Fruit fly (Drosophila melanogaster) whole organism, adult: ENCODE measurements around the gene CG1835.
A peak's percentile ranks its signal among the peaks of the same experiment; 100 is the strongest.

Source experiments
- CG11617 ChIP-seq: fragments of 200-800 bp; sonication (Bioruptor generic); optimal IDR thresholded peaks from 2 replicates; lab custom pipeline; 2017; ENCODE audit warnings: mild to moderate bottlenecking, missing biosample characterization, missing genetic modification reagents, missing genetic modification characterization
- CG12768 ChIP-seq: fragments of 200-800 bp; sonication (Bioruptor generic); optimal IDR thresholded peaks from 2 replicates; lab custom pipeline; 2017; ENCODE audit warnings: missing biosample characterization, missing genetic modification characterization, mild to moderate bottlenecking, moderate library complexity, missing genetic modification reagents
- CG14711 ChIP-seq: fragments of 200-800 bp; sonication (Bioruptor generic); optimal IDR thresholded peaks from 2 replicates; lab custom pipeline; 2018; ENCODE audit warnings: missing biosample characterization, mild to moderate bottlenecking, missing genetic modification characterization, moderate library complexity
- CG1620 ChIP-seq: fragments of 200-800 bp; sonication (Bioruptor generic); optimal IDR thresholded peaks from 2 replicates; lab custom pipeline; 2016; ENCODE audit warnings: missing biosample characterization, missing genetic modification characterization
- CG33017 ChIP-seq: fragments of 200-800 bp; sonication (Bioruptor generic); optimal IDR thresholded peaks from 2 replicates; lab custom pipeline; 2018; ENCODE audit warnings: missing biosample characterization, mild to moderate bottlenecking, missing genetic modification characterization, moderate library complexity
- CG5204 ChIP-seq: fragments of 200-800 bp; sonication (Bioruptor generic); optimal IDR thresholded peaks from 2 replicates; lab custom pipeline; 2016; ENCODE audit warnings: missing biosample characterization, missing genetic modification characterization
- CG7045 ChIP-seq: fragments of 200-800 bp; sonication (Bioruptor generic); optimal IDR thresholded peaks from 2 replicates; lab custom pipeline; 2017; ENCODE audit warnings: missing biosample characterization, mild to moderate bottlenecking, missing genetic modification characterization
- CG7101 ChIP-seq: fragments of 200-800 bp; sonication (Bioruptor generic); optimal IDR thresholded peaks from 2 replicates; lab custom pipeline; 2018; ENCODE audit warnings: missing biosample characterization, mild to moderate bottlenecking, missing genetic modification characterization, moderate library complexity
- Clk ChIP-seq: fragments of 200-800 bp; sonication (Bioruptor generic); optimal IDR thresholded peaks from 2 replicates; lab custom pipeline; 2017; ENCODE audit warnings: missing biosample characterization, missing genetic modification characterization
- Crg-1 ChIP-seq: fragments of 200-800 bp; sonication (Bioruptor generic); optimal IDR thresholded peaks from 2 replicates; lab custom pipeline; 2016; ENCODE audit warnings: missing biosample characterization, missing genetic modification characterization
- Hr96 ChIP-seq: fragments of 200-800 bp; sonication (Bioruptor generic); optimal IDR thresholded peaks from 2 replicates; lab custom pipeline; 2016; ENCODE audit warnings: missing biosample characterization, missing genetic modification characterization
- Mnt ChIP-seq: fragments of 200-800 bp; sonication (Bioruptor generic); optimal IDR thresholded peaks from 2 replicates; lab custom pipeline; 2016; ENCODE audit warnings: missing biosample characterization, mild to moderate bottlenecking, missing genetic modification characterization
- bab1 ChIP-seq: fragments of 200-800 bp; sonication (Bioruptor generic); optimal IDR thresholded peaks from 3 replicates; lab custom pipeline; 2019; ENCODE audit warnings: missing biosample characterization, mild to moderate bottlenecking, missing genetic modification characterization, moderate library complexity
- cic ChIP-seq: fragments of 200-800 bp; sonication (Bioruptor generic); optimal IDR thresholded peaks from 2 replicates; lab custom pipeline; 2017; ENCODE audit warnings: missing biosample characterization, mild to moderate bottlenecking, missing genetic modification characterization, moderate library complexity
- cnc ChIP-seq, 2 experiments: fragments of >200 bp; optimal IDR thresholded peaks; 2 replicates each; lab custom pipeline; 2017
- kay ChIP-seq: fragments of 200-800 bp; sonication (Bioruptor generic); peaks from one replicate; lab custom pipeline; 2016; ENCODE audit warnings: missing biosample characterization, missing genetic modification characterization, borderline replicate concordance
- ovo ChIP-seq: fragments of 200-800 bp; sonication (Bioruptor generic); optimal IDR thresholded peaks from 2 replicates; lab custom pipeline; 2016; ENCODE audit warnings: missing biosample characterization, missing genetic modification characterization
- pad ChIP-seq: fragments of 200-800 bp; sonication (Bioruptor generic); optimal IDR thresholded peaks from 3 replicates; lab custom pipeline; 2017; ENCODE audit warnings: missing biosample characterization, missing genetic modification characterization, mild to moderate bottlenecking, moderate library complexity, missing genetic modification reagents
- tj ChIP-seq: fragments of 200-800 bp; sonication (Bioruptor generic); optimal IDR thresholded peaks from 3 replicates; lab custom pipeline; 2017; ENCODE audit warnings: missing biosample characterization, mild to moderate bottlenecking, missing genetic modification characterization, moderate library complexity
- toe ChIP-seq: fragments of 200-800 bp; sonication (Bioruptor generic); optimal IDR thresholded peaks from 2 replicates; lab custom pipeline; 2016; ENCODE audit warnings: missing biosample characterization, missing genetic modification characterization

Gene CG1835

DNA sequence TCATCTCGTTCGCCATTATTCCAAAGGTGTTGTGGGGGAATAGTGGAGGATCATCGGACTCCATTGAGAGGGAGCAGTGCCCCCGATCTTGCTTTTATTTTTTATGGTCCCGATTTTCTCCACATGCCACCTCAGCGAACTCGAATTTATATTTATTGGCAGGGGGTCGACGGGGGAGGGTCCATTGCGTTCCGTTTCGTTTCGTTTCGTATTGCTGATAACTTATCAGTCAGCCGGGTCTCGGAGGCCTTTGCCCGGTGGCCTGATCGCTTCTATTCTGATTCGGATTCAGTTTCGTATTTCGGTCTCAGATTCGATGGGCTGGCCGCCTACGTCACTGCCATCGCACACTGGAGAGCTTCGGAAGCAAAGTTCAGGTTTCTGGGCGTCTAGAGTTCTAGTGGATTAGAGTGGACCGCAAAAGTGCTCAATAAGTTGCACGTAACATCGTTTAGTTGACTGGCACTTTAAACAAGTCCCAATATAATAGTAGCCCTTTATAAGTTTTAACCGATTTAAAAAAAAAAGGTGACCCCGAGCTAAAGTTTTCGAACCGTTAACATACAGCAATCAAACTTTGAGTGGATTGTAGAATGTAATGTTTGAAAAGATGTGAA, at the start of gene CG1835:
Gene CG1835, plus strand, starts transcription at position 306 of the 617 bp plus-strand sequence.
- TF ChIP-seq CG7101 (tag; lab: Kevin White, UChicago) (peak; percentile 21), CG12768 (peak; percentile 69), Mnt (GFP tag; lab: Kevin White, UChicago) (no peak), bab1 (peak; percentile 26), kay (GFP tag; lab: Kevin White, UChicago) (peak; percentile 9), ovo (GFP tag; lab: Kevin White, UChicago) (no peak), Hr96 (GFP tag; lab: Kevin White, UChicago) (peak; percentile 61), pad (GFP tag; lab: Kevin White, UChicago) (peak; percentile 45)

DNA sequence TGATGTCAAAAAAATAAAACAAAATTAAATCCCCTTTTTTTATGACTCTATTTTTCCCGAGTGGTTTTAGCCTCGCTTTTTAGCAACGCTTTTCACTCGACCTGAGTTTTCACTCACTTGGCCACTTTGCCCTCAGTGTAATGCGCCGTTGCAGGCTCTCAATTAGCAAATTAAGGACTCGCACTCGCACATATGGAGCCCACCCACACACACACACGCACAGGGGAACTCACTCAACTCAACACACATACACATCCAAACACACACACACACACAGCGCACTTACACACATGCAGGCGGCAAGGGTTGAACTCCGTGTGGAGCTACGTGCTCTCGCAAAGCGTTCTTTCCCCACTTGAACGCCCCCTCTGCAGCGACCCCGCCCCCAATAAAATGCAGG, 48.7 kb upstream of the CG1835 start:
- TF ChIP-seq CG11617 (GFP tag; lab: Kevin White, UChicago) (no peak), Mnt (GFP tag; lab: Kevin White, UChicago) (no peak), cic (GFP tag; lab: Kevin White, UChicago) (no peak), pad (GFP tag; lab: Kevin White, UChicago) (peak; percentile 54)

DNA sequence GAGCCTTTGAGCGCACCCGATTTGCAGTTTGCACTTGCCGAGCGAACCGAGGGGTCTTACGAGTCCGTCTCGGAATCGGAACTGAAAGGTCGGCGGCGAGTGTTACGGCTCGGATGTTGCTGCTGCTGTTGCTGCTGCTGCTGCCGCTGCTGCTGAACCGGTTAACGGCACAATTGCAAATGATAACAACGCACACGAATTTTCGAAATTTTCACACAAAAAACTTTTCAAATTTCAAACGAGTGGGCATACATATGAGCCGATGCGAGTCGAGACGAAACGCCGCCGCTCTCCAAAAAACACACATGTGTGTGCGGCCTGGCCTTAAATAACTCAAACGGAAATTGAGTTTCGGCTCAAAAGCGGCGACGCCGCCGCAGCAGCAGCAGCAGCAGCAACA, 38.0 kb upstream of the CG1835 start, which contains the start of gene RunxA:
Gene RunxA, minus strand, starts transcription at position 101 of the 400 bp plus-strand sequence.
- TF ChIP-seq cnc (optimal IDR thresholded peaks at IDR 0.05; lab: Kevin White, UChicago) (no peak), ovo (GFP tag; lab: Kevin White, UChicago) (no peak), bab1 (no peak), pad (GFP tag; lab: Kevin White, UChicago) (no peak), tj (GFP tag; lab: Kevin White, UChicago) (no peak), Mnt (GFP tag; lab: Kevin White, UChicago) (no peak), CG11617 (GFP tag; lab: Kevin White, UChicago) (no peak)

DNA sequence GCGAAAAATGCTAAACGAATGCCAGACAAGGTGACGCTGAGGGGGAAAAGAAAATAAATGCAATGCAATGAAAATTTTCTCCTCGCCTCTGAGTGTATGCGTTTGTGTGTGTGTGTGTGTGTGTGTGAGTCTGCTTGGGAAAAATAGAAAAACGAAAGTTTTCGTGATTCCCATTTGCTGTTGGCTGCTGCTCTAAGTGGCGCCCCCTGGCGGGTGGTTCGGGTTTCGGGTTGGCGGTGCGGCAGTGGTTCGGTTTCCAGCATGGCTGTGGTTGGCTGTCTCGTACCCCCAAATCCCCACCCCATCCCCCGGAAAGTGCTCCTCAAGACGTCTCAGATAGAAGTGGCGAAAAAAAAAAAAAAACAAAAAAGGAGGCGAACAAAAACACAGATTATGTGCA, 32.4 kb upstream of the CG1835 start:
- TF ChIP-seq ovo (GFP tag; lab: Kevin White, UChicago) (no peak), CG1620 (GFP tag; lab: Kevin White, UChicago) (no peak), kay (GFP tag; lab: Kevin White, UChicago) (no peak), Crg-1 (GFP tag; lab: Kevin White, UChicago) (no peak), bab1 (no peak)

DNA sequence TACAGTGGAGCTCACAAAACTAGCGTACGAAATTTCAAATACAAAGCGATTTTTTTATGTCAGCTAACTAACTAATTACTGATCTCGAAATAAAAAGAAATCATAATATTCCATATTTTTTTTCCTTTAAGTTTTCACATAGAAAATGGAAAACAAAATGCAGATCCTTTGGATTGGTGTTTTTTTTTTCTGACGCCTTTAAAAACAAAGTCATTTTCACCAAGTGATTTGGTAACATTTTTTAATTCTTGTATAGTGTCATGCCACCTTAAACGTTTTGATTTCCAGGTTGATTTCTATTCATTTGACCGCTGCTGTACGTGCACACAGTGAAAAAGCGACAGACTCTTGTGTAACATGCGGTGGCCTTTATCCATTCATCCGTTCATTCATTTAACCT, 30.6 kb upstream of the CG1835 start:
- TF ChIP-seq bab1 (no peak), cnc (optimal IDR thresholded peaks at IDR 0.05; lab: Kevin White, UChicago) (no peak), kay (GFP tag; lab: Kevin White, UChicago) (no peak), Clk (GFP tag; lab: Kevin White, UChicago) (no peak), CG1620 (GFP tag; lab: Kevin White, UChicago) (no peak), CG12768 (no peak), Crg-1 (GFP tag; lab: Kevin White, UChicago) (no peak), CG7045 (no peak), pad (GFP tag; lab: Kevin White, UChicago) (no peak), Mnt (GFP tag; lab: Kevin White, UChicago) (no peak), ovo (GFP tag; lab: Kevin White, UChicago) (no peak), cic (GFP tag; lab: Kevin White, UChicago) (no peak), CG11617 (GFP tag; lab: Kevin White, UChicago) (no peak), Hr96 (GFP tag; lab: Kevin White, UChicago) (no peak), CG7101 (tag; lab: Kevin White, UChicago) (no peak), CG14711 (no peak), CG33017 (tag; lab: Kevin White, UChicago) (no peak), toe (GFP tag; lab: Kevin White, UChicago) (no peak)

DNA sequence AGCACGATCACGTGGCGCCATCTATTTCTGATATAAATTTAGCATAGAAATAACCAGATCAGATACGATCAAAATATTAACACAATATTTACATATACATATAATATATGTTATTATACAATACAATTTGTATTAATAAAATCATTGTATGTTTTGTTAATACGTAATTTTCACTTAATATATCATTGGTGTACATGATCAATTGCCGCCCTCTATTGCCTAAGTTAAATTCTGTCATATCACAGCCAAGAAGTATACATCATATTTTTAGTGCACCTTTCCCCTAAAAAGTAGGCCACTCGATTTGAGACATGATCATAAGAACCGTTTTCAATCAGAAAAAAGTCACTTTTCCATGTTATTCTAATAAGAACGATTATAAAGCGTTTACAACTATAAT, 29.6 kb upstream of the CG1835 start:
- no peak for TF ChIP-seq CG7045
- no peak for TF ChIP-seq CG33017 (tag; lab: Kevin White, UChicago)
- no peak for TF ChIP-seq ovo (GFP tag; lab: Kevin White, UChicago)
- no peak for TF ChIP-seq CG12768
- no peak for TF ChIP-seq bab1
- TF ChIP-seq cic (GFP tag; lab: Kevin White, UChicago) = no peak
- no peak for TF ChIP-seq CG1620 (GFP tag; lab: Kevin White, UChicago)
- no peak for TF ChIP-seq cnc (optimal IDR thresholded peaks at IDR 0.05; lab: Kevin White, UChicago)
- TF ChIP-seq Clk (GFP tag; lab: Kevin White, UChicago) = no peak

DNA sequence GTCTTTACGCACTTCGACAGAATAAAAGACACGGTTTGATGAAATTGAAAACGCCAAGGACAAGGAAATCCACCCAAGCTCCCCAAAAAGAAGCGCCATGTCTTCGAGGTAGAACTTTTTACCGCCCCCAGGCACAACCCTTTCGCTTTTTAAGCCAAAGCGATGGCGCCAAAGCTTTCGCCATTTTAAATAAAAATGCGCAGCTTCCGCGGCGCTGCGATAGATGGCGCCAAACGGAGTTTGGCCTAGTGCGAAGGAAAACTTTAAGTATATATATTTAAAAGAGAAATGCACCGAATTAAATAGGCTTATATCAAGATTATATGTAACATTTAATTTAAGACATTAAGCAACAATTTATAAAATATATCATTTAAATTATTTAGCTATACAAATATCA, 25.0 kb upstream of the CG1835 start:
- no peak for TF ChIP-seq ovo (GFP tag; lab: Kevin White, UChicago)
- no peak for TF ChIP-seq CG33017 (tag; lab: Kevin White, UChicago)
- no peak for TF ChIP-seq CG14711
- no peak for TF ChIP-seq pad (GFP tag; lab: Kevin White, UChicago)
- TF ChIP-seq CG11617 (GFP tag; lab: Kevin White, UChicago) = no peak
- no peak for TF ChIP-seq Clk (GFP tag; lab: Kevin White, UChicago)
- no peak for TF ChIP-seq CG5204 (GFP tag; lab: Kevin White, UChicago)
- TF ChIP-seq CG1620 (GFP tag; lab: Kevin White, UChicago) = no peak
- no peak for TF ChIP-seq bab1
